Fruit fly (Drosophila melanogaster): ENCODE results near the gene CG18259.
A peak's percentile ranks its signal among the peaks of the same experiment; 100 is the strongest.

CG18259 gene

dm6 chrX:18830396-18830795 lies 47.1 kb upstream of the CG18259 start, which contains the start of gene CG7101 (continued):
- TF ChIP-seq ci (GFP tag; IDR thresholded peaks at IDR 0.05) (no peak), sisA (GFP tag; IDR thresholded peaks at IDR 0.05) (no peak), croc (GFP tag; conservative IDR thresholded peaks at IDR 0.05) (no peak), nom (GFP tag; optimal IDR thresholded peaks at IDR 0.05) (no peak), stc (GFP tag; IDR thresholded peaks at IDR 0.05) (no peak), CG14014 (GFP tag; IDR thresholded peaks at IDR 0.05) (no peak), CG8944 (GFP tag; optimal IDR thresholded peaks at IDR 0.05) (no peak), dysf (GFP tag; IDR thresholded peaks at IDR 0.05) (no peak), Spps (tag; optimal IDR thresholded peaks at IDR 0.05) (no peak), p53 (GFP tag; optimal IDR thresholded peaks at IDR 0.05) (no peak), Xrp1 (GFP tag; IDR thresholded peaks at IDR 0.05) (no peak), CG13775 (GFP tag; optimal IDR thresholded peaks at IDR 0.05) (no peak), CG7357 (GFP tag; IDR thresholded peaks at IDR 0.05) (no peak), Awh (GFP tag; IDR thresholded peaks at IDR 0.05) (no peak), CG10209 (GFP tag; optimal IDR thresholded peaks at IDR 0.05) (no peak), sob (GFP tag; IDR thresholded peaks at IDR 0.05) (no peak), CG6791 (GFP tag; IDR thresholded peaks at IDR 0.05; ENCODE audit: partially characterized antibody) (peak; percentile 74), Mes4 (GFP tag; optimal IDR thresholded peaks at IDR 0.05) (no peak), cas (GFP tag; IDR thresholded peaks at IDR 0.05) (no peak), CG14710 (tag; optimal IDR thresholded peaks at IDR 0.05) (peak; percentile 28), ase (GFP tag; IDR thresholded peaks at IDR 0.05) (no peak), Hey (tag; optimal IDR thresholded peaks at IDR 0.05) (no peak), wek (GFP tag; optimal IDR thresholded peaks at IDR 0.05) (no peak), CG17328 (GFP tag; IDR thresholded peaks at IDR 0.05) (no peak), gcm2 (GFP tag; optimal IDR thresholded peaks at IDR 0.05) (no peak), fd96Cb (tag; optimal IDR thresholded peaks at IDR 0.05) (no peak), kni (GFP tag; optimal IDR thresholded peaks at IDR 0.05) (no peak), CG12942 (GFP tag; optimal IDR thresholded peaks at IDR 0.05) (no peak), Nf-YA (GFP tag; IDR thresholded peaks at IDR 0.05) (no peak), CG31365 (tag; optimal IDR thresholded peaks at IDR 0.05) (no peak), zen (tag; optimal IDR thresholded peaks at IDR 0.05) (no peak), CG16779 (GFP tag; IDR thresholded peaks at IDR 0.05) (no peak), CG15479 (GFP tag; optimal IDR thresholded peaks at IDR 0.05) (no peak), jumu (GFP tag; optimal IDR thresholded peaks at IDR 0.05) (no peak), CG2120 (GFP tag; optimal IDR thresholded peaks at IDR 0.05) (no peak), bowl (GFP tag; IDR thresholded peaks at IDR 0.05) (no peak), sens-2 (GFP tag; IDR thresholded peaks at IDR 0.05) (no peak), her (GFP tag; optimal IDR thresholded peaks at IDR 0.05) (no peak), Nf-YB (GFP tag; optimal IDR thresholded peaks at IDR 0.05) (no peak), shn (GFP tag; optimal IDR thresholded peaks at IDR 0.05) (no peak), ab (GFP tag; optimal IDR thresholded peaks at IDR 0.05) (no peak), CG13624 (GFP tag; optimal IDR thresholded peaks at IDR 0.05) (no peak), usp (GFP tag; optimal IDR thresholded peaks at IDR 0.05) (no peak), Max (GFP tag; optimal IDR thresholded peaks at IDR 0.05) (no peak), CG4707 (GFP tag; optimal IDR thresholded peaks at IDR 0.05) (no peak), hb (GFP tag; IDR thresholded peaks at IDR 0.05; ENCODE audit: partially characterized antibody) (peak; percentile 50; the same call in 1 of the 3 replicates), Mad (GFP tag; optimal IDR thresholded peaks at IDR 0.05) (no peak), otp (GFP tag; IDR thresholded peaks at IDR 0.05) (no peak), CG7372 (GFP tag; IDR thresholded peaks at IDR 0.05) (no peak), cad (GFP tag; optimal IDR thresholded peaks at IDR 0.05) (no peak), Oli (tag; optimal IDR thresholded peaks at IDR 0.05) (no peak), CG12236 (GFP tag; optimal IDR thresholded peaks at IDR 0.05) (no peak), CG4424 (GFP tag; optimal IDR thresholded peaks at IDR 0.05) (no peak)

All from whole organism, embryonic.